Worm (Caenorhabditis elegans): ENCODE measurements around the gene K03D3.5.
"Not testable (repeated sequence)": the region's sequence is repeated elsewhere in the genome, so short reads cannot be mapped to it uniquely, and the experiment has no call there.

The K03D3.5 gene

ce11 chrIV:16320866-16321265 is 556 bp upstream of the K03D3.5 start, which contains the start of gene srz-61:
TSS of gene srz-61 (plus strand) at chrIV:16321166.
- TF ChIP-seq Y55F3AM.14 (GFP tag; optimal IDR thresholded peaks at IDR 0.05) (no peak), nhr-10 (tag; optimal IDR thresholded peaks at IDR 0.05) (no peak), skn-1 (tag; optimal IDR thresholded peaks at IDR 0.05) (no peak), snpc-4 (tag; optimal IDR thresholded peaks at IDR 0.05) (no peak), nhr-12 (tag; optimal IDR thresholded peaks at IDR 0.05) (no peak), lsy-2 (tag; optimal IDR thresholded peaks at IDR 0.05) (no peak), ZK546.5 (tag; optimal IDR thresholded peaks at IDR 0.05) (no peak), sem-4 (tag; optimal IDR thresholded peaks at IDR 0.05) (no peak)

ce11 chrIV:16310103-16310502 is 10.2 kb downstream of the K03D3.5 start:
- TF ChIP-seq lsy-2 (tag; optimal IDR thresholded peaks at IDR 0.05) (no peak), unc-55 (GFP tag; optimal IDR thresholded peaks at IDR 0.05) (no peak), ztf-1 (GFP tag; conservative IDR thresholded peaks at IDR 0.05) (no peak), lin-11 (tag; optimal IDR thresholded peaks at IDR 0.05) (no peak), R02D3.7 (tag; optimal IDR thresholded peaks at IDR 0.05) (no peak), lin-13 (GFP tag; optimal IDR thresholded peaks at IDR 0.05) (no peak), fos-1 (tag; optimal IDR thresholded peaks at IDR 0.05) (no peak), unc-62 (GFP tag; optimal IDR thresholded peaks at IDR 0.05) (no peak), mdl-1 (tag; optimal IDR thresholded peaks at IDR 0.05) (no peak), unc-39 (tag; optimal IDR thresholded peaks at IDR 0.05) (no peak)

ce11 chrIV:16307925-16308324 is 12.4 kb downstream of the K03D3.5 start, which contains the start of gene rac-2:
TSS of gene rac-2 (plus strand) at chrIV:16308225.
- not testable (repeated sequence) for TF ChIP-seq unc-62 (GFP tag; optimal IDR thresholded peaks at IDR 0.05); ceh-82 (tag; optimal IDR thresholded peaks at IDR 0.05); egl-27 (tag; optimal IDR thresholded peaks at IDR 0.05)

ce11 chrIV:16306918-16307317 is 13.4 kb downstream of the K03D3.5 start:
- TF ChIP-seq aly-2 (tag; optimal IDR thresholded peaks at IDR 0.05) (no peak), unc-62 (GFP tag; optimal IDR thresholded peaks at IDR 0.05) (no peak), nhr-12 (tag; optimal IDR thresholded peaks at IDR 0.05) (no peak), C34F6.9 (tag; optimal IDR thresholded peaks at IDR 0.05) (no peak), nhr-21 (tag; optimal IDR thresholded peaks at IDR 0.05) (no peak), R02D3.7 (tag; optimal IDR thresholded peaks at IDR 0.05) (no peak), ama-1 (optimal IDR thresholded peaks at IDR 0.05) (no peak), F13H6.1 (tag; optimal IDR thresholded peaks at IDR 0.05) (no peak), nhr-23 (tag; optimal IDR thresholded peaks at IDR 0.05) (no peak), nhr-129 (tag; optimal IDR thresholded peaks at IDR 0.05) (no peak), nhr-77 (tag; optimal IDR thresholded peaks at IDR 0.05) (no peak), unc-39 (tag; optimal IDR thresholded peaks at IDR 0.05) (no peak), peb-1 (tag; optimal IDR thresholded peaks at IDR 0.05) (no peak), zag-1 (tag; optimal IDR thresholded peaks at IDR 0.05) (no peak), mdl-1 (tag; optimal IDR thresholded peaks at IDR 0.05) (no peak), sma-9 (GFP tag; optimal IDR thresholded peaks at IDR 0.05) (no peak), sma-9 (tag; optimal IDR thresholded peaks at IDR 0.05) (no peak)

ce11 chrIV:16298851-16299250 is 21.5 kb downstream of the K03D3.5 start, which contains the start of gene srz-72:
TSS of gene srz-72 (plus strand) at chrIV:16299151.
- TF ChIP-seq C34F6.9 (tag; optimal IDR thresholded peaks at IDR 0.05): no peak
- TF ChIP-seq ztf-4 (tag; optimal IDR thresholded peaks at IDR 0.05): no peak
- no peak for TF ChIP-seq nhr-25 (tag; optimal IDR thresholded peaks at IDR 0.05)
- no peak for TF ChIP-seq alr-1 (tag; optimal IDR thresholded peaks at IDR 0.05)
- TF ChIP-seq ceh-82 (tag; optimal IDR thresholded peaks at IDR 0.05): no peak
- TF ChIP-seq nhr-21 (tag; optimal IDR thresholded peaks at IDR 0.05): no peak
- TF ChIP-seq R02D3.7 (tag; optimal IDR thresholded peaks at IDR 0.05): no peak
- no peak for TF ChIP-seq zag-1 (tag; optimal IDR thresholded peaks at IDR 0.05)
- TF ChIP-seq mab-5 (tag; optimal IDR thresholded peaks at IDR 0.05): no peak
- no peak for TF ChIP-seq nhr-6 (tag; optimal IDR thresholded peaks at IDR 0.05)
- no peak for TF ChIP-seq skn-1 (tag; optimal IDR thresholded peaks at IDR 0.05)
- no peak for TF ChIP-seq nhr-10 (tag; optimal IDR thresholded peaks at IDR 0.05)
- TF ChIP-seq nhr-237 (tag; optimal IDR thresholded peaks at IDR 0.05): no peak
- TF ChIP-seq sem-4 (tag; optimal IDR thresholded peaks at IDR 0.05): no peak
- TF ChIP-seq ceh-16 (tag; optimal IDR thresholded peaks at IDR 0.05): no peak
- TF ChIP-seq ZK546.5 (tag; optimal IDR thresholded peaks at IDR 0.05): no peak
- no peak for TF ChIP-seq blmp-1 (tag; optimal IDR thresholded peaks at IDR 0.05; ENCODE audit: insufficient read depth)
- TF ChIP-seq unc-39 (tag; optimal IDR thresholded peaks at IDR 0.05): no peak

Data from whole organism, L2 larva.